Worm (Caenorhabditis elegans) whole organism, late embryonic: ENCODE measurements around the gene ZK686.6.

Experiments
- C08G9.2 ChIP-seq: sonication (generic microtip); optimal IDR thresholded peaks from 2 replicates; lab custom pipeline; 2016; ENCODE audit warnings: mild to moderate bottlenecking, missing genetic modification characterization, moderate library complexity, missing compliant biosample characterization
- T23F11.4 ChIP-seq: fragments of 200-800 bp; sonication (Bioruptor generic); optimal IDR thresholded peaks from 2 replicates; lab custom pipeline; 2018; ENCODE audit warnings: mild to moderate bottlenecking, missing genetic modification characterization, missing compliant biosample characterization
- ahr-1 ChIP-seq: sonication (generic microtip); optimal IDR thresholded peaks from 2 replicates; lab custom pipeline; 2016; ENCODE audit warnings: missing genetic modification characterization, missing compliant biosample characterization
- ama-1 ChIP-seq: fragments of 150-350 bp; optimal IDR thresholded peaks from 2 replicates; lab custom pipeline; 2014
- ceh-14 ChIP-seq: sonication (generic microtip); optimal IDR thresholded peaks from 2 replicates; lab custom pipeline; 2016; ENCODE audit warnings: missing genotype, missing genetic modification characterization, missing compliant biosample characterization
- ceh-18 ChIP-seq: sonication (generic microtip); optimal IDR thresholded peaks from 2 replicates; lab custom pipeline; 2016; ENCODE audit warnings: missing genetic modification characterization, missing compliant biosample characterization
- ceh-19 ChIP-seq: fragments of 200-800 bp; sonication (Bioruptor generic); optimal IDR thresholded peaks from 2 replicates; lab custom pipeline; 2018; ENCODE audit warnings: mild to moderate bottlenecking, missing genetic modification characterization, missing compliant biosample characterization
- ceh-2 ChIP-seq: sonication (generic microtip); optimal IDR thresholded peaks from 2 replicates; lab custom pipeline; 2016; ENCODE audit warnings: missing genotype, missing genetic modification characterization, missing compliant biosample characterization
- ceh-22 ChIP-seq: sonication (generic microtip); optimal IDR thresholded peaks from 2 replicates; lab custom pipeline; 2017; ENCODE audit warnings: missing biosample characterization, missing genetic modification characterization
- ceh-24 ChIP-seq: sonication (generic microtip); optimal IDR thresholded peaks from 2 replicates; lab custom pipeline; 2016; ENCODE audit warnings: mild to moderate bottlenecking, missing genetic modification characterization, missing compliant biosample characterization
- ceh-31 ChIP-seq: sonication (generic microtip); optimal IDR thresholded peaks from 2 replicates; lab custom pipeline; 2016; ENCODE audit warnings: missing genetic modification characterization, missing compliant biosample characterization
- ceh-45 ChIP-seq: fragments of 200-800 bp; sonication (Bioruptor generic); IDR thresholded peaks from 2 replicates; pipeline ENCODE4 v1.3.6; 2022; ENCODE audit warnings: missing genetic modification reagents, missing genetic modification characterization, missing compliant biosample characterization
- ceh-48 ChIP-seq: sonication (generic microtip); optimal IDR thresholded peaks from 2 replicates; lab custom pipeline; 2016; ENCODE audit warnings: missing genetic modification characterization, inconsistent platforms, missing compliant biosample characterization
- ceh-6 ChIP-seq: fragments of 200-800 bp; sonication (Bioruptor generic); optimal IDR thresholded peaks from 2 replicates; lab custom pipeline; 2018; ENCODE audit warnings: mild to moderate bottlenecking, missing genetic modification characterization, missing compliant biosample characterization
- che-1 ChIP-seq: sonication (generic microtip); optimal IDR thresholded peaks from 2 replicates; lab custom pipeline; 2016; ENCODE audit warnings: mild to moderate bottlenecking, missing genetic modification characterization, missing compliant biosample characterization
- elt-2 ChIP-seq: sonication (generic microtip); optimal IDR thresholded peaks from 2 replicates; lab custom pipeline; 2016; ENCODE audit warnings: missing genetic modification reagents, missing genetic modification characterization, missing compliant biosample characterization
- elt-4 ChIP-seq: sonication (generic microtip); optimal IDR thresholded peaks from 2 replicates; lab custom pipeline; 2016; ENCODE audit warnings: missing genetic modification characterization, missing compliant biosample characterization
- ets-4 ChIP-seq: sonication (generic microtip); optimal IDR thresholded peaks from 2 replicates; lab custom pipeline; 2016; ENCODE audit warnings: missing genetic modification characterization, missing compliant biosample characterization
- eyg-1 ChIP-seq: sonication (generic microtip); optimal IDR thresholded peaks from 2 replicates; lab custom pipeline; 2016; ENCODE audit warnings: missing genotype, missing genetic modification characterization, missing compliant biosample characterization
- fkh-10 ChIP-seq: fragments of 150-350 bp; optimal IDR thresholded peaks from 2 replicates; lab custom pipeline; 2014; ENCODE audit warnings: missing biosample characterization, missing genetic modification reagents, missing genetic modification characterization
- fkh-6 ChIP-seq: sonication (generic microtip); optimal IDR thresholded peaks from 2 replicates; lab custom pipeline; 2016; ENCODE audit warnings: missing genetic modification characterization, missing compliant biosample characterization
- gmeb-2 ChIP-seq: sonication (generic microtip); optimal IDR thresholded peaks from 2 replicates; lab custom pipeline; 2016; ENCODE audit warnings: missing genetic modification characterization, inconsistent platforms, missing compliant biosample characterization
- hlh-15 ChIP-seq: sonication (generic microtip); optimal IDR thresholded peaks from 2 replicates; lab custom pipeline; 2016; ENCODE audit warnings: missing genetic modification characterization, missing compliant biosample characterization
- hlh-30 ChIP-seq: sonication (generic microtip); optimal IDR thresholded peaks from 2 replicates; lab custom pipeline; 2017; ENCODE audit warnings: antibody characterized with exemption, missing genetic modification characterization, missing compliant biosample characterization; ENCODE audit not compliant: insufficient read depth
- lim-6 ChIP-seq: sonication (generic microtip); optimal IDR thresholded peaks from 2 replicates; lab custom pipeline; 2016; ENCODE audit warnings: missing genetic modification characterization, missing compliant biosample characterization
- mec-3 ChIP-seq: sonication (generic microtip); optimal IDR thresholded peaks from 2 replicates; lab custom pipeline; 2016; ENCODE audit warnings: borderline replicate concordance, missing genetic modification characterization, missing compliant biosample characterization
- nfya-1 ChIP-seq: sonication (generic microtip); optimal IDR thresholded peaks from 2 replicates; lab custom pipeline; 2017; ENCODE audit warnings: missing genetic modification characterization, mild to moderate bottlenecking, missing compliant biosample characterization, antibody characterized with exemption, moderate library complexity
- nhr-232 ChIP-seq: sonication (generic microtip); optimal IDR thresholded peaks from 2 replicates; lab custom pipeline; 2016; ENCODE audit warnings: missing genetic modification characterization, missing compliant biosample characterization
- npax-4 ChIP-seq: sonication (generic microtip); optimal IDR thresholded peaks from 2 replicates; lab custom pipeline; 2016; ENCODE audit warnings: missing genetic modification characterization, missing compliant biosample characterization
- pat-9 ChIP-seq: fragments of 200-800 bp; sonication (Bioruptor generic); optimal IDR thresholded peaks from 2 replicates; lab custom pipeline; 2018; ENCODE audit warnings: mild to moderate bottlenecking, missing genetic modification characterization, moderate library complexity, missing compliant biosample characterization
- pax-1 ChIP-seq: fragments of 150-350 bp; optimal IDR thresholded peaks from 2 replicates; lab custom pipeline; 2014; ENCODE audit warnings: missing biosample characterization, missing genetic modification characterization
- pros-1 ChIP-seq: fragments of 150-350 bp; optimal IDR thresholded peaks from 2 replicates; lab custom pipeline; 2014; ENCODE audit warnings: missing biosample characterization, missing genetic modification reagents, missing genetic modification characterization
- ref-2 ChIP-seq: sonication (generic microtip); optimal IDR thresholded peaks from 2 replicates; lab custom pipeline; 2016; ENCODE audit warnings: missing genetic modification characterization, missing compliant biosample characterization
- rnt-1 ChIP-seq: sonication (generic microtip); optimal IDR thresholded peaks from 2 replicates; lab custom pipeline; 2016; ENCODE audit warnings: missing genetic modification characterization, missing compliant biosample characterization
- sdc-2 ChIP-seq: sonication (generic microtip); optimal IDR thresholded peaks from 2 replicates; lab custom pipeline; 2016; ENCODE audit warnings: missing genotype, missing genetic modification characterization, missing compliant biosample characterization
- sox-2 ChIP-seq: fragments of 200-800 bp; sonication (Bioruptor generic); IDR thresholded peaks from 2 replicates; pipeline ENCODE4 v1.3.6; 2022; ENCODE audit warnings: missing genetic modification reagents, missing genetic modification characterization, missing compliant biosample characterization
- sox-4 ChIP-seq: sonication (generic microtip); optimal IDR thresholded peaks from 2 replicates; lab custom pipeline; 2017; ENCODE audit warnings: mild to moderate bottlenecking, missing genetic modification characterization, inconsistent platforms, missing compliant biosample characterization
- tbx-2 ChIP-seq: sonication (generic microtip); optimal IDR thresholded peaks from 2 replicates; lab custom pipeline; 2016; ENCODE audit warnings: missing genetic modification characterization, missing compliant biosample characterization
- tbx-7 ChIP-seq: sonication (generic microtip); optimal IDR thresholded peaks from 2 replicates; lab custom pipeline; 2016; ENCODE audit warnings: missing genotype, missing genetic modification characterization, missing compliant biosample characterization
- ttx-3 ChIP-seq: sonication (generic microtip); optimal IDR thresholded peaks from 2 replicates; lab custom pipeline; 2016; ENCODE audit warnings: missing genetic modification reagents, missing genetic modification characterization, missing compliant biosample characterization
- unc-3 ChIP-seq, 2 experiments: fragments of 200-800 bp in 1 of 2; sonication (Bioruptor generic) in 1 of 2; sonication (generic microtip) in 1 of 2; conservative IDR thresholded peaks in 1 of 2; optimal IDR thresholded peaks in 1 of 2; 2 replicates each; pipeline versions ENCODE4 v1.3.6 to Lab custom; 2016 to 2022; ENCODE audit warnings: missing compliant biosample characterization in 2 of 2, missing genetic modification characterization in 2 of 2, missing genetic modification reagents in 1 of 2
- unc-86 ChIP-seq: sonication (generic microtip); optimal IDR thresholded peaks from 2 replicates; lab custom pipeline; 2016; ENCODE audit warnings: missing genetic modification characterization, missing compliant biosample characterization

ZK686.6 gene

DNA sequence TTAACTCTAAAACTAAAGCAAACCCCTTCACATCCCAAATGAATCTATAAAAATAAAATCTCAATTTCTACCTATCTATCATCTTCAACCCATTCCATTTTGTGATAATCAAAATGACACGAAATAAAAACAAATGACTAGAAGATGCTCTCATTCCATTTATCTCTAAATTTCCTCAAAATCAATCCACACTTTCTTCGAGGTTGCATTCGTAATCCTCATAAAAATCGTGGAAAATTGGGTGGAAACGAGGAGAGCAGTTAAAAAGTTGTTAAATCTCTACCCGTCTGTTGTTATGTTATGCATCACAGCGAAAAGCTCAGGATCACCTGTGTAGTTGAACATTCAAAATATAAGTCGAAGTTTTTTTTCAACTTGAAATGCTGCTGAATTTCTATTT lies 34.1 kb upstream of the ZK686.6 start:
- TF ChIP-seq ceh-19 (GFP tag; lab: Kevin White, UChicago) (no peak), ceh-48 (tag; lab: Kevin White, UChicago) (no peak), ttx-3 (tag; lab: Kevin White, UChicago) (no peak), pros-1 (tag; lab: Kevin White, UChicago) (no peak), ceh-45 (no peak), lim-6 (tag; lab: Kevin White, UChicago) (no peak), che-1 (tag; lab: Kevin White, UChicago) (no peak), ceh-6 (GFP tag; lab: Kevin White, UChicago) (no peak), ceh-24 (no peak), ceh-14 (no peak), ref-2 (no peak), ceh-31 (no peak), unc-3 (GFP tag; conservative IDR thresholded peaks at IDR 0.05; lab: Robert Waterston, UW) (no peak), unc-3 (tag; optimal IDR thresholded peaks at IDR 0.05; lab: Kevin White, UChicago) (no peak), tbx-2 (tag; lab: Kevin White, UChicago) (no peak), elt-4 (tag; lab: Kevin White, UChicago) (no peak), nfya-1 (no peak), tbx-7 (no peak), mec-3 (tag; lab: Kevin White, UChicago) (no peak)

DNA sequence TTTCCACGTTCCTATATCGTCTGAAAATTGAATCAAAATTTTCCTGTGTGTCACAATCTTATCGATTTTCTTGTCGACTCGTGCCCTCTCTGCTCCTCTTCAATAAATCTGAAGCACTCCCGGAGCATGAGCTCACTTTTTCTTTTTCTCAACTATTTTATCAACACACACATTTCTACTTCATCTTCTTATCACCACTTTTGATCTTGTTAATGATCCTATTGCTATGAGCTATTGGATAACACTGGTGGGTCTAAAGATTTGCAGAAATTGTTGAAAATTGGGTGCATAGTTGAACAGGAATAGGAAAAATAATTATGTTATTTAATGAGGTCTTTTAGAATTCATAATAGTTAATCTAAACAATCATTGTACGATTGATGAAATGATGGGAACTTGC lies 32.5 kb upstream of the ZK686.6 start:
- TF ChIP-seq elt-2 (no peak), nfya-1 (no peak), T23F11.4 (no peak), npax-4 (tag; lab: Kevin White, UChicago) (no peak), ceh-48 (tag; lab: Kevin White, UChicago) (no peak), sox-2 (GFP tag; lab: Robert Waterston, UW) (no peak), ets-4 (tag; lab: Kevin White, UChicago) (no peak), ceh-18 (no peak), eyg-1 (no peak), rnt-1 (tag; lab: Kevin White, UChicago) (no peak), C08G9.2 (tag; lab: Kevin White, UChicago) (no peak), fkh-6 (tag; lab: Kevin White, UChicago) (no peak), ama-1 (no peak), ceh-22 (tag; lab: Kevin White, UChicago) (no peak), ceh-2 (tag; lab: Kevin White, UChicago) (no peak), ceh-19 (GFP tag; lab: Kevin White, UChicago) (no peak), hlh-15 (tag; lab: Kevin White, UChicago) (no peak), unc-86 (no peak), ahr-1 (tag; lab: Kevin White, UChicago) (no peak), ceh-24 (no peak)

DNA sequence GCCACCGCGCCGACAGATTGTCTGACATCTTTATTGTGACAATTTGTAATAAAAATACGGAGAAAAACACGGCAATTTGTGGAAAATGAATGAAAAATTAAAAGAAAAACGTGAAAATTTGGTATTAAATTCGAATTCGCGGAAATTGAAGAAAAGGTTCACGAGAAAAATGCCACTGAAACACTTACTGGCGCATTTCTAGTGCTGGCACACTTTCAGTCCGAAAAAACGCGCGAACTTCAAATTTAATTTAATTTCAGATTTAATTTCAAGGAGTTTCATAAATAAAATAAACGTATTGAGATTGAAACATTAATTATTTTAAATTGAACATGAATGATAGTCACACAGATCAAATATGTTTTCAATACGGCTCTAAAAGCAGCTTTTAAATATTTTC lies 22.5 kb upstream of the ZK686.6 start, which contains the start of gene cyk-7:
TSS of gene cyk-7 (minus strand) at position 99 of the 400 bp plus-strand sequence.
- TF ChIP-seq ceh-14 (no peak), tbx-7 (no peak), elt-2 (no peak), sox-2 (GFP tag; lab: Robert Waterston, UW) (no peak), hlh-30 (tag; lab: Kevin White, UChicago) (no peak), ceh-18 (no peak), C08G9.2 (tag; lab: Kevin White, UChicago) (no peak)
- TF ChIP-seq, all 69 proteins: peak for 0

ce11 chrIII:7792970-7793369 lies 20.2 kb upstream of the ZK686.6 start:
- TF ChIP-seq sdc-2 (no peak), mec-3 (tag; lab: Kevin White, UChicago) (no peak), tbx-7 (no peak), ref-2 (no peak), C08G9.2 (tag; lab: Kevin White, UChicago) (no peak), nfya-1 (no peak), nhr-232 (tag; lab: Kevin White, UChicago) (no peak), sox-2 (GFP tag; lab: Robert Waterston, UW) (no peak), sox-4 (tag; lab: Kevin White, UChicago) (no peak), npax-4 (tag; lab: Kevin White, UChicago) (no peak), pros-1 (tag; lab: Kevin White, UChicago) (no peak), pat-9 (no peak), elt-4 (tag; lab: Kevin White, UChicago) (no peak), ceh-2 (tag; lab: Kevin White, UChicago) (no peak), gmeb-2 (tag; lab: Kevin White, UChicago) (no peak), fkh-10 (GFP tag; lab: Kevin White, UChicago) (no peak), pax-1 (tag; lab: Kevin White, UChicago) (no peak)
